Worm (Caenorhabditis elegans) whole organism, late embryonic: ENCODE measurements around the gene mrg-1.

ENCODE experiments used
- C08G9.2 ChIP-seq: sonication (generic microtip); optimal IDR thresholded peaks from 2 replicates; lab custom pipeline; 2016; ENCODE audit warnings: mild to moderate bottlenecking, missing genetic modification characterization, moderate library complexity, missing compliant biosample characterization
- C38D4.7 ChIP-seq: fragments of 200-800 bp; sonication (Bioruptor generic); optimal IDR thresholded peaks from 2 replicates; lab custom pipeline; 2018; ENCODE audit warnings: mild to moderate bottlenecking, missing genetic modification characterization, moderate library complexity, missing compliant biosample characterization
- ahr-1 ChIP-seq: sonication (generic microtip); optimal IDR thresholded peaks from 2 replicates; lab custom pipeline; 2016; ENCODE audit warnings: missing genetic modification characterization, missing compliant biosample characterization
- ama-1 ChIP-seq: fragments of 150-350 bp; optimal IDR thresholded peaks from 2 replicates; lab custom pipeline; 2014
- ceh-14 ChIP-seq: sonication (generic microtip); optimal IDR thresholded peaks from 2 replicates; lab custom pipeline; 2016; ENCODE audit warnings: missing genotype, missing genetic modification characterization, missing compliant biosample characterization
- ceh-18 ChIP-seq: sonication (generic microtip); optimal IDR thresholded peaks from 2 replicates; lab custom pipeline; 2016; ENCODE audit warnings: missing genetic modification characterization, missing compliant biosample characterization
- ceh-19 ChIP-seq: fragments of 200-800 bp; sonication (Bioruptor generic); optimal IDR thresholded peaks from 2 replicates; lab custom pipeline; 2018; ENCODE audit warnings: mild to moderate bottlenecking, missing genetic modification characterization, missing compliant biosample characterization
- ceh-2 ChIP-seq: sonication (generic microtip); optimal IDR thresholded peaks from 2 replicates; lab custom pipeline; 2016; ENCODE audit warnings: missing genotype, missing genetic modification characterization, missing compliant biosample characterization
- ceh-30 ChIP-seq: fragments of 150-350 bp; optimal IDR thresholded peaks from 2 replicates; lab custom pipeline; 2014; ENCODE audit warnings: missing biosample characterization, missing genetic modification characterization
- ceh-34 ChIP-seq: sonication (generic microtip); optimal IDR thresholded peaks from 2 replicates; lab custom pipeline; 2016; ENCODE audit warnings: mild to moderate bottlenecking, missing genetic modification characterization, missing compliant biosample characterization
- ceh-45 ChIP-seq: fragments of 200-800 bp; sonication (Bioruptor generic); IDR thresholded peaks from 2 replicates; pipeline ENCODE4 v1.3.6; 2022; ENCODE audit warnings: missing genetic modification reagents, missing genetic modification characterization, missing compliant biosample characterization
- ceh-9 ChIP-seq: sonication (generic microtip); optimal IDR thresholded peaks from 2 replicates; lab custom pipeline; 2016; ENCODE audit warnings: mild to moderate bottlenecking, missing genetic modification characterization, inconsistent platforms, missing compliant biosample characterization
- che-1 ChIP-seq: sonication (generic microtip); optimal IDR thresholded peaks from 2 replicates; lab custom pipeline; 2016; ENCODE audit warnings: mild to moderate bottlenecking, missing genetic modification characterization, missing compliant biosample characterization
- dmd-4 ChIP-seq: sonication (generic microtip); optimal IDR thresholded peaks from 2 replicates; lab custom pipeline; 2016; ENCODE audit warnings: borderline replicate concordance, missing genetic modification characterization, missing compliant biosample characterization
- dve-1 ChIP-seq: sonication (generic microtip); optimal IDR thresholded peaks from 2 replicates; lab custom pipeline; 2017; ENCODE audit warnings: antibody characterized with exemption, mild to moderate bottlenecking, missing genetic modification characterization, missing compliant biosample characterization
- elt-2 ChIP-seq: sonication (generic microtip); optimal IDR thresholded peaks from 2 replicates; lab custom pipeline; 2016; ENCODE audit warnings: missing genetic modification reagents, missing genetic modification characterization, missing compliant biosample characterization
- elt-4 ChIP-seq: sonication (generic microtip); optimal IDR thresholded peaks from 2 replicates; lab custom pipeline; 2016; ENCODE audit warnings: missing genetic modification characterization, missing compliant biosample characterization
- ets-4 ChIP-seq: sonication (generic microtip); optimal IDR thresholded peaks from 2 replicates; lab custom pipeline; 2016; ENCODE audit warnings: missing genetic modification characterization, missing compliant biosample characterization
- eyg-1 ChIP-seq: sonication (generic microtip); optimal IDR thresholded peaks from 2 replicates; lab custom pipeline; 2016; ENCODE audit warnings: missing genotype, missing genetic modification characterization, missing compliant biosample characterization
- fkh-10 ChIP-seq: fragments of 150-350 bp; optimal IDR thresholded peaks from 2 replicates; lab custom pipeline; 2014; ENCODE audit warnings: missing biosample characterization, missing genetic modification reagents, missing genetic modification characterization
- fkh-6 ChIP-seq: sonication (generic microtip); optimal IDR thresholded peaks from 2 replicates; lab custom pipeline; 2016; ENCODE audit warnings: missing genetic modification characterization, missing compliant biosample characterization
- hlh-13 ChIP-seq: fragments of 200-800 bp; sonication (Bioruptor generic); optimal IDR thresholded peaks from 2 replicates; lab custom pipeline; 2018; ENCODE audit warnings: mild to moderate bottlenecking, missing genetic modification characterization, missing compliant biosample characterization
- hlh-15 ChIP-seq: sonication (generic microtip); optimal IDR thresholded peaks from 2 replicates; lab custom pipeline; 2016; ENCODE audit warnings: missing genetic modification characterization, missing compliant biosample characterization
- hlh-30 ChIP-seq: sonication (generic microtip); optimal IDR thresholded peaks from 2 replicates; lab custom pipeline; 2017; ENCODE audit warnings: antibody characterized with exemption, missing genetic modification characterization, missing compliant biosample characterization; ENCODE audit not compliant: insufficient read depth
- hlh-8 ChIP-seq: sonication (generic microtip); optimal IDR thresholded peaks from 2 replicates; lab custom pipeline; 2016; ENCODE audit warnings: missing genotype, missing genetic modification characterization, missing compliant biosample characterization
- lim-6 ChIP-seq: sonication (generic microtip); optimal IDR thresholded peaks from 2 replicates; lab custom pipeline; 2016; ENCODE audit warnings: missing genetic modification characterization, missing compliant biosample characterization
- madf-2 ChIP-seq: sonication (generic microtip); optimal IDR thresholded peaks from 2 replicates; lab custom pipeline; 2017; ENCODE audit warnings: missing genetic modification characterization, missing compliant biosample characterization
- mec-3 ChIP-seq: sonication (generic microtip); optimal IDR thresholded peaks from 2 replicates; lab custom pipeline; 2016; ENCODE audit warnings: borderline replicate concordance, missing genetic modification characterization, missing compliant biosample characterization
- nfya-1 ChIP-seq: sonication (generic microtip); optimal IDR thresholded peaks from 2 replicates; lab custom pipeline; 2017; ENCODE audit warnings: missing genetic modification characterization, mild to moderate bottlenecking, missing compliant biosample characterization, antibody characterized with exemption, moderate library complexity
- npax-4 ChIP-seq: sonication (generic microtip); optimal IDR thresholded peaks from 2 replicates; lab custom pipeline; 2016; ENCODE audit warnings: missing genetic modification characterization, missing compliant biosample characterization
- odd-2 ChIP-seq: sonication (generic microtip); optimal IDR thresholded peaks from 2 replicates; lab custom pipeline; 2017; ENCODE audit warnings: antibody characterized with exemption, mild to moderate bottlenecking, missing genetic modification characterization, missing compliant biosample characterization
- pag-3 ChIP-seq: sonication (generic microtip); optimal IDR thresholded peaks from 2 replicates; lab custom pipeline; 2016; ENCODE audit warnings: missing compliant biosample characterization, missing genetic modification characterization, borderline replicate concordance
- pax-1 ChIP-seq: fragments of 150-350 bp; optimal IDR thresholded peaks from 2 replicates; lab custom pipeline; 2014; ENCODE audit warnings: missing biosample characterization, missing genetic modification characterization
- pha-2 ChIP-seq: sonication (generic microtip); optimal IDR thresholded peaks from 2 replicates; lab custom pipeline; 2017; ENCODE audit warnings: mild to moderate bottlenecking, missing genetic modification characterization, missing compliant biosample characterization
- pha-4 ChIP-seq: fragments of 150-350 bp; optimal IDR thresholded peaks from 2 replicates; lab custom pipeline; 2018; ENCODE audit warnings: missing biosample characterization, missing genetic modification reagents, missing genetic modification characterization
- pqm-1 ChIP-seq: sonication (generic microtip); optimal IDR thresholded peaks from 2 replicates; lab custom pipeline; 2016; ENCODE audit warnings: missing genetic modification characterization, missing compliant biosample characterization
- pros-1 ChIP-seq: fragments of 150-350 bp; optimal IDR thresholded peaks from 2 replicates; lab custom pipeline; 2014; ENCODE audit warnings: missing biosample characterization, missing genetic modification reagents, missing genetic modification characterization
- rnt-1 ChIP-seq: sonication (generic microtip); optimal IDR thresholded peaks from 2 replicates; lab custom pipeline; 2016; ENCODE audit warnings: missing genetic modification characterization, missing compliant biosample characterization
- sdc-2 ChIP-seq: sonication (generic microtip); optimal IDR thresholded peaks from 2 replicates; lab custom pipeline; 2016; ENCODE audit warnings: missing genotype, missing genetic modification characterization, missing compliant biosample characterization
- sox-2 ChIP-seq: fragments of 200-800 bp; sonication (Bioruptor generic); IDR thresholded peaks from 2 replicates; pipeline ENCODE4 v1.3.6; 2022; ENCODE audit warnings: missing genetic modification reagents, missing genetic modification characterization, missing compliant biosample characterization
- sox-4 ChIP-seq: sonication (generic microtip); optimal IDR thresholded peaks from 2 replicates; lab custom pipeline; 2017; ENCODE audit warnings: mild to moderate bottlenecking, missing genetic modification characterization, inconsistent platforms, missing compliant biosample characterization
- syd-9 ChIP-seq: sonication (generic microtip); optimal IDR thresholded peaks from 2 replicates; lab custom pipeline; 2016; ENCODE audit warnings: mild to moderate bottlenecking, missing genetic modification characterization, moderate library complexity, missing compliant biosample characterization
- tbx-2 ChIP-seq: sonication (generic microtip); optimal IDR thresholded peaks from 2 replicates; lab custom pipeline; 2016; ENCODE audit warnings: missing genetic modification characterization, missing compliant biosample characterization
- ttx-3 ChIP-seq: sonication (generic microtip); optimal IDR thresholded peaks from 2 replicates; lab custom pipeline; 2016; ENCODE audit warnings: missing genetic modification reagents, missing genetic modification characterization, missing compliant biosample characterization
- unc-3 ChIP-seq, 2 experiments: fragments of 200-800 bp in 1 of 2; sonication (Bioruptor generic) in 1 of 2; sonication (generic microtip) in 1 of 2; conservative IDR thresholded peaks in 1 of 2; optimal IDR thresholded peaks in 1 of 2; 2 replicates each; pipeline versions ENCODE4 v1.3.6 to Lab custom; 2016 to 2022; ENCODE audit warnings: missing compliant biosample characterization in 2 of 2, missing genetic modification characterization in 2 of 2, missing genetic modification reagents in 1 of 2
- unc-42 ChIP-seq: sonication (generic microtip); optimal IDR thresholded peaks from 2 replicates; lab custom pipeline; 2016; ENCODE audit warnings: missing genotype, missing genetic modification characterization, missing compliant biosample characterization
- unc-86 ChIP-seq: sonication (generic microtip); optimal IDR thresholded peaks from 2 replicates; lab custom pipeline; 2016; ENCODE audit warnings: missing genetic modification characterization, missing compliant biosample characterization
- zip-5 ChIP-seq: sonication (generic microtip); optimal IDR thresholded peaks from 2 replicates; lab custom pipeline; 2016; ENCODE audit warnings: missing genetic modification characterization, missing compliant biosample characterization

The mrg-1 gene

ce11 chrIII:12874606-12875066, at the start of gene mrg-1, which contains the start of gene spcs-2 (continued):
- peak; percentile 87 for TF ChIP-seq tbx-2 (tag; lab: Kevin White, UChicago)
- TF ChIP-seq ceh-2, result peak; percentile 78
- peak; percentile 69 for TF ChIP-seq sox-4
- TF ChIP-seq npax-4, result peak; percentile 39
- peak; percentile 45 for TF ChIP-seq ahr-1 (tag; lab: Kevin White, UChicago)
- peak; percentile 59 for TF ChIP-seq che-1
- TF ChIP-seq ceh-9 (tag; lab: Kevin White, UChicago), result no peak
- TF ChIP-seq sox-2 (GFP tag; lab: Robert Waterston, UW), result peak; percentile 27; the same call in 1 of the 2 replicates
- peak; percentile 48 for TF ChIP-seq C38D4.7 (GFP tag; lab: Kevin White, UChicago)
- TF ChIP-seq fkh-6 (tag; lab: Kevin White, UChicago), result peak; percentile 47
- TF ChIP-seq madf-2, result peak; percentile 56
- no peak for TF ChIP-seq pqm-1 (tag; lab: Kevin White, UChicago)
- TF ChIP-seq ttx-3 (tag; lab: Kevin White, UChicago), result peak; percentile 66
- TF ChIP-seq pax-1 (tag; lab: Kevin White, UChicago), result peak; percentile 10
- peak; percentile 50 for TF ChIP-seq ceh-30 (tag; lab: Kevin White, UChicago)
- no peak for TF ChIP-seq pros-1 (tag; lab: Kevin White, UChicago)
- TF ChIP-seq sdc-2, result no peak

DNA sequence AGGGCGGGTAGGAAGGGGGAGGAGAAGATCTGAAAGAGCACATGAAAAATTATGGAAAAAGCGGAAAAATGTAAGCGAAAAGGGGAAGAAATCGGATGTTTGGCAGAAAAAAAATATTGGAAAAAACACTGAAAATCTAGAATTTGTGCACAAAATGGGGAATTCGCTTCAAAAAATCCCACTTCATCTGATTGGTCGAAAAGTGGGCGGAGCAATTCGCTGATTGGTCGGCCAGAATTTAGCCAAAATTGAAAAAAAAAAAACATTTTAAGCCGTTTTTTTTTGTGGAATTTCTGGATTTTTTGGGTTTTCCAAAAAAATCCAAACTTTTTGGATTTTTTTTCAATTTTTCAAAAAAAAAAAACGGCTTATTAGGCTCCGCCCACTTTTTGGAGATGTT, 46.4 kb upstream of the mrg-1 start:
- TF ChIP-seq nfya-1 (tag; lab: Kevin White, UChicago) (peak; percentile 85), unc-42 (tag; lab: Kevin White, UChicago) (no peak)
- TF ChIP-seq, all 69 proteins: peak for 1

DNA sequence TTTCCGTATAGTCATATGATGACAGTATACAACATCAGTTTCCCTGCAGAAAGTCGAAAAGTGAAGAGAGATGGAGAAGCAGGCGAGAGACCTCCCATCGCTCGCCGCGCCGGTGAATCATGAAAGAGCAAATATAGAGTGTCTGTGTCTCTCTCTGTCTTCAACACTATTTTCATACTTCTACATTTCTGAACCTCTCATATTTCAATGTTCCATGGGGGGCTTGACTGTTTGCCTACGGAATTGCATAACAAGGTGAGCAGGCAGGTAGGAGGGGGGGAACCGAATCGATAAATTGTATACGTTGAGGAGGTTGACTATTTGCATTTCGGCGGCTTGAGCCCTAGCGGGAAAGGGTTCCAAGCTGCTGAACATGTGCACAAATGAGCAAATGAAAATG, 45.4 kb upstream of the mrg-1 start:
- no peak for TF ChIP-seq C38D4.7 (GFP tag; lab: Kevin White, UChicago)
- no peak for TF ChIP-seq ceh-18 (tag; lab: Kevin White, UChicago)
- TF ChIP-seq ceh-14 (tag; lab: Kevin White, UChicago), result no peak
- TF ChIP-seq unc-86, result no peak
- TF ChIP-seq nfya-1 (tag; lab: Kevin White, UChicago), result peak; percentile 49
- no peak for TF ChIP-seq hlh-15
- TF ChIP-seq syd-9 (tag; lab: Kevin White, UChicago), result no peak
- TF ChIP-seq elt-4 (tag; lab: Kevin White, UChicago), result no peak
- no peak for TF ChIP-seq eyg-1 (tag; lab: Kevin White, UChicago)
- TF ChIP-seq ama-1, result no peak
- TF ChIP-seq ceh-9 (tag; lab: Kevin White, UChicago), result no peak
- TF ChIP-seq odd-2, result no peak
- peak; percentile 53 for TF ChIP-seq ceh-2
- TF ChIP-seq lim-6 (tag; lab: Kevin White, UChicago), result no peak
- TF ChIP-seq hlh-13 (GFP tag; lab: Kevin White, UChicago), result no peak
- peak; percentile 8 for TF ChIP-seq ets-4 (tag; lab: Kevin White, UChicago)
- no peak for TF ChIP-seq dmd-4 (tag; lab: Kevin White, UChicago)
- no peak for TF ChIP-seq ceh-45
- no peak for TF ChIP-seq rnt-1 (tag; lab: Kevin White, UChicago)
- no peak for TF ChIP-seq hlh-8
- no peak for TF ChIP-seq sox-4
- TF ChIP-seq ceh-19 (GFP tag; lab: Kevin White, UChicago), result peak; percentile 54
- no peak for TF ChIP-seq che-1
- no peak for TF ChIP-seq fkh-10 (GFP tag; lab: Kevin White, UChicago)
- TF ChIP-seq elt-2 (tag; lab: Kevin White, UChicago), result no peak
- TF ChIP-seq pag-3 (tag; lab: Kevin White, UChicago), result no peak
- no peak for TF ChIP-seq ahr-1 (tag; lab: Kevin White, UChicago)
- no peak for TF ChIP-seq pha-2 (tag; lab: Kevin White, UChicago)
- TF ChIP-seq pax-1 (tag; lab: Kevin White, UChicago), result peak; percentile 77
- TF ChIP-seq tbx-2 (tag; lab: Kevin White, UChicago), result peak; percentile 40
- TF ChIP-seq dve-1 (tag; lab: Kevin White, UChicago), result no peak
- TF ChIP-seq pha-4, result no peak
- no peak for TF ChIP-seq C08G9.2
- TF ChIP-seq hlh-30 (tag; lab: Kevin White, UChicago), result no peak
- peak; percentile 75 for TF ChIP-seq ceh-34 (tag; lab: Kevin White, UChicago)
- TF ChIP-seq mec-3, result no peak
- TF ChIP-seq zip-5 (tag; lab: Kevin White, UChicago), result no peak
- TF ChIP-seq unc-3 (GFP tag; conservative IDR thresholded peaks at IDR 0.05; lab: Robert Waterston, UW), result no peak
- TF ChIP-seq unc-3 (tag; optimal IDR thresholded peaks at IDR 0.05; lab: Kevin White, UChicago), result no peak
- no peak for TF ChIP-seq npax-4
